Worm (Caenorhabditis elegans) whole organism, late embryonic: Measurements from ENCODE around the gene nstp-1.

Experiments used
- mec-3 ChIP-seq: sonication (generic microtip); optimal IDR thresholded peaks from 2 replicates; lab custom pipeline; 2016; ENCODE audit warnings: borderline replicate concordance, missing genetic modification characterization, missing compliant biosample characterization
- nhr-11 ChIP-seq: fragments of 150-350 bp; optimal IDR thresholded peaks from 2 replicates; lab custom pipeline; 2014; ENCODE audit warnings: missing biosample characterization, missing genetic modification characterization
- zip-5 ChIP-seq: sonication (generic microtip); optimal IDR thresholded peaks from 2 replicates; lab custom pipeline; 2016; ENCODE audit warnings: missing genetic modification characterization, missing compliant biosample characterization

ce11 chrIV:9005310-9005709, 20.6 kb downstream of the nstp-1 start, which contains the start of gene unc-129:
- no peak for TF ChIP-seq zip-5 (tag; lab: Kevin White, UChicago)
- no peak for TF ChIP-seq nhr-11
- no peak for TF ChIP-seq mec-3
